Worm (Caenorhabditis elegans) whole organism, mixed stage, embryonic: ENCODE results near the gene sdz-6.

Experiments used
- M03D4.4 ChIP-seq: sonication (generic microtip); optimal IDR thresholded peaks from 2 replicates; lab custom pipeline; 2017; ENCODE audit warnings: mild to moderate bottlenecking, missing genetic modification characterization, missing compliant biosample characterization
- blmp-1 ChIP-seq: fragments of 150-350 bp; optimal IDR thresholded peaks from 2 replicates; lab custom pipeline; 2014; ENCODE audit warnings: missing biosample characterization, missing genetic modification characterization
- ceh-39 ChIP-seq: fragments of 150-350 bp; optimal IDR thresholded peaks from 2 replicates; lab custom pipeline; 2014; ENCODE audit warnings: missing biosample characterization, missing genetic modification characterization
- ceh-43 ChIP-seq: fragments of 200-800 bp; sonication (Bioruptor generic); optimal IDR thresholded peaks from 2 replicates; lab custom pipeline; 2018; ENCODE audit warnings: mild to moderate bottlenecking, missing genetic modification characterization, moderate library complexity, missing compliant biosample characterization
- ceh-83 ChIP-seq: fragments of 200-800 bp; sonication (Bioruptor generic); optimal IDR thresholded peaks from 2 replicates; lab custom pipeline; 2018; ENCODE audit warnings: mild to moderate bottlenecking, missing genetic modification characterization, missing compliant biosample characterization
- ces-1 ChIP-seq: fragments of 150-350 bp; optimal IDR thresholded peaks from 2 replicates; lab custom pipeline; 2014; ENCODE audit warnings: missing biosample characterization, missing genetic modification reagents, missing genetic modification characterization
- cnd-1 ChIP-seq: fragments of 200-800 bp; sonication (Bioruptor generic); optimal IDR thresholded peaks from 2 replicates; lab custom pipeline; 2018; ENCODE audit warnings: mild to moderate bottlenecking, missing genetic modification characterization, missing compliant biosample characterization
- elt-1 ChIP-seq: sonication (generic microtip); optimal IDR thresholded peaks from 2 replicates; lab custom pipeline; 2017; ENCODE audit warnings: missing genetic modification characterization, mild to moderate bottlenecking, missing compliant biosample characterization, antibody characterized with exemption, moderate library complexity, borderline replicate concordance; ENCODE audit not compliant: insufficient read depth
- elt-3 ChIP-seq: fragments of 150-350 bp; optimal IDR thresholded peaks from 2 replicates; lab custom pipeline; 2014; ENCODE audit warnings: missing biosample characterization, missing genetic modification characterization
- flh-1 ChIP-seq: fragments of 200-800 bp; sonication (Bioruptor generic); optimal IDR thresholded peaks from 2 replicates; lab custom pipeline; 2018; ENCODE audit warnings: mild to moderate bottlenecking, missing genetic modification characterization, moderate library complexity, missing compliant biosample characterization
- ham-2 ChIP-seq: fragments of 200-800 bp; sonication (Bioruptor generic); optimal IDR thresholded peaks from 2 replicates; lab custom pipeline; 2018; ENCODE audit warnings: mild to moderate bottlenecking, missing genetic modification characterization, missing compliant biosample characterization
- hlh-1 ChIP-seq: fragments of 150-350 bp; optimal IDR thresholded peaks from 2 replicates; lab custom pipeline; 2014; ENCODE audit warnings: missing biosample characterization, missing genetic modification reagents, missing genetic modification characterization
- lin-13 ChIP-seq: fragments of 150-350 bp; optimal IDR thresholded peaks from 2 replicates; lab custom pipeline; 2014; ENCODE audit warnings: missing biosample characterization, missing genetic modification characterization
- lin-32 ChIP-seq: fragments of 200-800 bp; sonication (Bioruptor generic); optimal IDR thresholded peaks from 2 replicates; lab custom pipeline; 2018; ENCODE audit warnings: mild to moderate bottlenecking, missing genetic modification characterization, missing compliant biosample characterization
- lsy-2 ChIP-seq: fragments of 150-350 bp; optimal IDR thresholded peaks from 2 replicates; lab custom pipeline; 2014; ENCODE audit warnings: missing biosample characterization, missing genetic modification characterization
- mab-5 ChIP-seq: fragments of 150-350 bp; optimal IDR thresholded peaks from 2 replicates; lab custom pipeline; 2014; ENCODE audit warnings: missing biosample characterization, missing genetic modification characterization
- mep-1 ChIP-seq: fragments of 150-350 bp; optimal IDR thresholded peaks from 2 replicates; lab custom pipeline; 2017; ENCODE audit warnings: missing biosample characterization, missing genetic modification reagents, missing genetic modification characterization, inconsistent platforms
- mls-2 ChIP-seq: sonication (generic microtip); optimal IDR thresholded peaks from 2 replicates; lab custom pipeline; 2016; ENCODE audit warnings: mild to moderate bottlenecking, missing genetic modification characterization, moderate library complexity, missing compliant biosample characterization
- nhr-12 ChIP-seq: fragments of 150-350 bp; optimal IDR thresholded peaks from 2 replicates; lab custom pipeline; 2014; ENCODE audit warnings: missing biosample characterization, missing genetic modification characterization
- nhr-2 ChIP-seq: fragments of 150-350 bp; optimal IDR thresholded peaks from 2 replicates; lab custom pipeline; 2014; ENCODE audit warnings: missing biosample characterization, missing genetic modification characterization
- nhr-237 ChIP-seq: fragments of 150-350 bp; optimal IDR thresholded peaks from 2 replicates; lab custom pipeline; 2014; ENCODE audit warnings: missing biosample characterization, missing genetic modification characterization
- nhr-28 ChIP-seq: fragments of 150-350 bp; optimal IDR thresholded peaks from 2 replicates; lab custom pipeline; 2014; ENCODE audit warnings: missing biosample characterization, missing genetic modification characterization
- nhr-76 ChIP-seq: sonication (generic microtip); optimal IDR thresholded peaks from 2 replicates; lab custom pipeline; 2017; ENCODE audit warnings: missing biosample characterization, missing genetic modification characterization
- pha-4 ChIP-seq: fragments of 150-350 bp; optimal IDR thresholded peaks from 2 replicates; lab custom pipeline; 2018; ENCODE audit warnings: missing biosample characterization, missing genetic modification reagents, missing genetic modification characterization
- sem-2 ChIP-seq: fragments of 200-800 bp; sonication (Bioruptor generic); optimal IDR thresholded peaks from 2 replicates; lab custom pipeline; 2018; ENCODE audit warnings: mild to moderate bottlenecking, missing genetic modification characterization, missing compliant biosample characterization
- snpc-4 ChIP-seq: fragments of 150-350 bp; optimal IDR thresholded peaks from 2 replicates; lab custom pipeline; 2014; ENCODE audit warnings: missing biosample characterization, missing genetic modification characterization
- sptf-1 ChIP-seq: sonication (generic microtip); optimal IDR thresholded peaks from 2 replicates; lab custom pipeline; 2017; ENCODE audit warnings: mild to moderate bottlenecking, missing genetic modification characterization, moderate library complexity, missing compliant biosample characterization
- tbx-8 ChIP-seq: fragments of 200-800 bp; sonication (Bioruptor generic); optimal IDR thresholded peaks from 2 replicates; lab custom pipeline; 2018; ENCODE audit warnings: mild to moderate bottlenecking, missing genetic modification characterization, moderate library complexity, missing compliant biosample characterization
- unc-120 ChIP-seq: sonication (generic microtip); optimal IDR thresholded peaks from 2 replicates; lab custom pipeline; 2017; ENCODE audit warnings: missing genetic modification characterization, missing compliant biosample characterization; ENCODE audit not compliant: poor library complexity, severe bottlenecking
- unc-39 ChIP-seq: fragments of 150-350 bp; optimal IDR thresholded peaks from 2 replicates; lab custom pipeline; 2014; ENCODE audit warnings: missing biosample characterization, missing genetic modification characterization
- unc-62 ChIP-seq: fragments of 150-350 bp; optimal IDR thresholded peaks from 2 replicates; lab custom pipeline; 2014; ENCODE audit warnings: missing biosample characterization, missing genetic modification reagents, missing genetic modification characterization
- zip-8 ChIP-seq: fragments of 150-350 bp; optimal IDR thresholded peaks from 2 replicates; lab custom pipeline; 2014; ENCODE audit warnings: missing biosample characterization, missing genetic modification characterization

Gene sdz-6

DNA sequence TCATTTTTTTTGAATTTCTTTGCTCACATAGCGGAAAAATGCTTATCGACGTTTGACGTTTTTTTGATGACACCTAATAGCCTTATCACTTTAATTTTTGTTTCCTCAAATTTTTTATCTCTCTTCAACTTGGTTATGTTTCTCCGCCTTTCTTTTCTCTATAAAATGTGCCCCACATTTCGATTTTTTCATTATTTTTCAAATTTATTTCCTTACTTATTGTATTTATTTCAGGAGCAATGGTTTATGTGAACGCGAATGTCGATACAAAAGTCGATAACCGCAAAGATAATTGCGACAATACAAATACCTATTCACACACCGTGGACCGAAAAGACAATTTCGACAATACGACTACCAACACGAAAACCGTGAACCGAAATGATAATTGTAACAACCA lies at the start of gene sdz-6:
Gene sdz-6 (plus strand): TSS at position 229 of the 400 bp plus-strand sequence.
- TF ChIP-seq lsy-2 (no peak), ceh-43 (GFP tag; lab: Kevin White, UChicago) (no peak), snpc-4 (tag; lab: Kevin White, UChicago) (no peak), unc-39 (tag; lab: Kevin White, UChicago) (no peak), unc-120 (no peak), cnd-1 (no peak), M03D4.4 (tag; lab: Kevin White, UChicago) (no peak), elt-3 (tag; lab: Kevin White, UChicago) (no peak)

DNA sequence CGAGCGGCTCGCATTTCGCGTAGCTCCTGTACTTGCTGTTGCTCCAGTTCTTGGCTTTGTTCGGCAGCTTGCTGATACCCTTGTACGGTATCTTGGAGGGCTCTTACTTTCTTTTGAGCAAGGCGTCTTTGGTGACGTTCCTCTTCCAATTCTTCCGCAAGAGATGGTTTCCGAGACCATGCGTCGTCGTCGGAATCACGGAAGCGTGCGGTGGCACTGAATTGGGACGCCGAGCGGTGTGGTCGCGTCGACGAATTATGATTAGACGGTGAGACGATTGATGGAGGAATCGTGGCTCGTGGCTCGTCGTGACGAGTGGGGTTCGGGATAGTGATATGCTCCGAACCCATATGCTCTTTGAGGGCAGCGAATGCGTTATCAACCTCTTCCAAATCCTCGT lies 44.1 kb upstream of the sdz-6 start:
- TF ChIP-seq mep-1 (no peak), nhr-237 (tag; lab: Kevin White, UChicago) (no peak), ceh-39 (tag; lab: Kevin White, UChicago) (no peak), ceh-83 (no peak), sem-2 (no peak), unc-62 (no peak), mab-5 (tag; lab: Kevin White, UChicago) (no peak), unc-39 (tag; lab: Kevin White, UChicago) (no peak), zip-8 (tag; lab: Kevin White, UChicago) (no peak), tbx-8 (no peak), nhr-28 (tag; lab: Kevin White, UChicago) (no peak), blmp-1 (tag; lab: Kevin White, UChicago) (no peak), nhr-12 (tag; lab: Kevin White, UChicago) (no peak), elt-3 (tag; lab: Kevin White, UChicago) (no peak), cnd-1 (no peak), nhr-76 (tag; lab: Kevin White, UChicago) (no peak), pha-4 (tag; lab: Kevin White, UChicago) (no peak), ceh-43 (GFP tag; lab: Kevin White, UChicago) (no peak), ces-1 (GFP tag; lab: Kevin White, UChicago) (no peak)

DNA sequence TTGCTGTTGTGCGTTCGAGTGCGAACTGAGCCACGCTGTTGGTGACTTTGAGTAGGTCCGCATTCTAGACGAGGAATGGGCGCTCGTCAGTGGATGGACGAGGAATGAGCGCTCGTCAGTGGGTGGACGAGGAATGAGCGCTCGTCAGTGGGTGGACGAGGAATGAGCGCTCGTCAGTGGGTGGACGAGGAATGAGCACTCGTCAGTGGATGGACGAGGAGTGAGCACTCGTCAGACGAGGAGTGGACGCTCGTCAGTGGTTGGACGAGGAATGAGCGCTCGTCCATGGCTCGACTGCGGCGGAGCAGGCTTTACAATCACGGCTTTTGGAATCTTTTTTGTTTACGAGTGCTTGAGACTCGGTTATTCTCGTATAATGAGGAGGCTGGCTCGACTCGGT lies 41.9 kb upstream of the sdz-6 start:
- TF ChIP-seq M03D4.4 (tag; lab: Kevin White, UChicago): no peak
- TF ChIP-seq flh-1 (GFP tag; lab: Kevin White, UChicago): no peak
- TF ChIP-seq elt-3 (tag; lab: Kevin White, UChicago): no peak
- no peak for TF ChIP-seq cnd-1
- no peak for TF ChIP-seq sptf-1
- TF ChIP-seq sem-2: no peak

DNA sequence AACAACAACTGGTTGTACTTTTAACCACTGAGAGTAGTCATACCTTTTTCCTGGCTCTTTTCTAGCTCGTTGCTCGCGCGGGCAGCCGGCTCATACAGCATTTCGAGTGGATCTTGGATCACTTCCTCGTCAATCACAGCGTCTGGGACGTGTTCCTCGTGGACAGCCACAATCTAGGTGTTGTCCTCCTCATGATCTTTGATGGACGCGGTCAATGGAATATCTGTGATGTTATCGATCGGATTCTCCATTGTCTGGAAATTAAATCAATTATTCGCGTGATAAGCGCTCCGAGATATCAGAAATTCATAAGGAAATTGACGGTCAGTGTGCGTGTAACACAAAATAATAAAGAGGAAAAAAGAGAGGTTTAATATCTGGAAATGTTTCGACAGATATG lies 40.5 kb upstream of the sdz-6 start, which contains the start of gene F21D9.8:
Gene F21D9.8 (minus strand): TSS at position 101 of the 400 bp plus-strand sequence.
- no peak for TF ChIP-seq mls-2
- no peak for TF ChIP-seq lsy-2
- TF ChIP-seq nhr-76 (tag; lab: Kevin White, UChicago): no peak
- TF ChIP-seq, all 35 proteins: peak for 0

DNA sequence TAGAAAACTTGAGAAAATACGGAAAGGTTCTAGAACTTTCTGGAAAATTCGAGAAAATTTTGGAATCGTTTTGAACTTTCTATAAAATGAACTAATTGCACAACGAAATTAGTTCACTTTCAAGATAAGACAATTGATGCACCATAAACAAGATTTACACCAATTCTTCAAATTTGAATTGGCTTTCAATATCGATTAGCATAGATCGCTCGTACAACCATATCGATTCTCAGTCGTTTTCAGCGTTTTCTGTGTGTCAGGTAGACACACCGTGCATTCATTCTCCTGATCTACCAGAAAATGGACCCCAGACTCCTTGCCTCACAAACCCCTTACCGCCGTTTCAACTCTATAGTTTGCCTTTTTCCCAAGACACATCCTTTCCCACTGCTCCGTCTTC lies 38.1 kb upstream of the sdz-6 start, which contains the start of gene fbxb-117:
Gene fbxb-117 (plus strand): TSS at position 301 of the 400 bp plus-strand sequence.
- TF ChIP-seq cnd-1: no peak
- no peak for TF ChIP-seq lsy-2
- no peak for TF ChIP-seq ceh-43 (GFP tag; lab: Kevin White, UChicago)
- TF ChIP-seq ces-1 (GFP tag; lab: Kevin White, UChicago): no peak
- no peak for TF ChIP-seq nhr-12 (tag; lab: Kevin White, UChicago)
- TF ChIP-seq ham-2 (GFP tag; lab: Kevin White, UChicago): no peak
- TF ChIP-seq tbx-8: no peak

DNA sequence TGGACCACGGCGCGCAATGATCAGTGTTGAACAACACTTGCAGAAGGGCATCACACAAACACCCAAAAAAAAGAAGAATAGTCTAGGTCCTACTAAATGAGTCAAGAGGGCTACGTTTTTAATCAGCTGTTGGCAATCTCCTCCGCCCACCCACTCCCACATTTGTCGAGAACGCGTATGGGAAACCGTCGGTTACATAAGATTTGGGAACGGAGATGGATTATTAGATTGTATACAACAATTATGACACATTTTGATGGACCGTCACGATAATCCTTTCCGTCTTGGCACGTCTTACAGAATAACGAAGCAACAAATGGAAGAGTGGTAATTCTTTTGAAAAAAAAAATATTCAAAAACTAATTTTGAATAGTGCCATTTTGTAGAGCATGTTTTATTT lies 34.5 kb upstream of the sdz-6 start:
- TF ChIP-seq lin-32 (GFP tag; lab: Kevin White, UChicago) (no peak), ceh-83 (no peak), elt-1 (peak; percentile 91), nhr-2 (tag; lab: Kevin White, UChicago) (peak; percentile 1), hlh-1 (tag; lab: Kevin White, UChicago) (no peak), lin-13 (tag; lab: Kevin White, UChicago) (no peak)
- TF ChIP-seq, all 35 proteins: peak for 2
